Worm (Caenorhabditis elegans) whole organism, L1 larva: ENCODE data around the gene F16B12.6.
A peak's percentile ranks its signal among the peaks of the same experiment; 100 is the strongest.

Experiments
- fkh-10 ChIP-seq: sonication (generic microtip); optimal IDR thresholded peaks from 2 replicates; lab custom pipeline; 2017; ENCODE audit warnings: missing biosample characterization, missing genetic modification reagents, missing genetic modification characterization
- nhr-11 ChIP-seq: fragments of 150-350 bp; optimal IDR thresholded peaks from 2 replicates; lab custom pipeline; 2014; ENCODE audit warnings: missing biosample characterization, missing genetic modification characterization
- nhr-237 ChIP-seq: fragments of 150-350 bp; optimal IDR thresholded peaks from 2 replicates; lab custom pipeline; 2014; ENCODE audit warnings: missing biosample characterization, missing genetic modification characterization
- skn-1 ChIP-seq: fragments of 150-350 bp; optimal IDR thresholded peaks from 2 replicates; lab custom pipeline; 2014; ENCODE audit warnings: missing biosample characterization, missing genetic modification characterization
- snu-23 ChIP-seq: sonication (generic microtip); optimal IDR thresholded peaks from 2 replicates; lab custom pipeline; 2016; ENCODE audit warnings: missing genetic modification characterization, missing compliant biosample characterization
- unc-62 ChIP-seq: fragments of 150-350 bp; optimal IDR thresholded peaks from 2 replicates; lab custom pipeline; 2014; ENCODE audit warnings: missing biosample characterization, missing genetic modification reagents, missing genetic modification characterization
- zip-4 ChIP-seq: fragments of 200-800 bp; sonication (Bioruptor generic); optimal IDR thresholded peaks from 2 replicates; lab custom pipeline; 2018; ENCODE audit warnings: mild to moderate bottlenecking, missing genetic modification characterization, moderate library complexity, missing compliant biosample characterization
- ztf-4 ChIP-seq: fragments of 150-350 bp; optimal IDR thresholded peaks from 2 replicates; lab custom pipeline; 2014; ENCODE audit warnings: missing biosample characterization, missing genetic modification characterization

DNA sequence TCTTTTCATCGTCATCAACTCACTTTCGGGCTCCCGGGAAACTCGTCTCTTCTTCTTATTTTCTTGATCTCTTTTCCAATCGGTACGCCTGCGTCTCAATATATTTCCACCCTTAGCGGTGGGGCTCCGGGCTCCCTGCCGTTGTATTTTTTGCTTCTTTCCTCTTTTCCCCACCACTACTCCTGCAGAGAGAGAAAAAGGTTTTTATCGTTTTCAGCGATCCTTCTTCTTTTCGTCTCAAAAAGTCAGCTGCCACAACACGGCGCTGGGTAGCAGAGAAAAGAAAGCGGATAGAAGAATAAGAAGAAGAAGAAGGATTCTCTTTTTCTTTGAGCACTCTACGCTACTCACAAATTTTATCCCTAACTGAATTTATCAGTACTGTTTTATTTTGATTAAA, 47.3 kb upstream of the F16B12.6 start:
- TF ChIP-seq fkh-10 (GFP tag; lab: Kevin White, UChicago) (no peak), skn-1 (tag; lab: Kevin White, UChicago) (no peak), snu-23 (GFP tag; lab: Kevin White, UChicago) (peak; percentile 45), ztf-4 (tag; lab: Kevin White, UChicago) (no peak), nhr-237 (tag; lab: Kevin White, UChicago) (no peak), zip-4 (GFP tag; lab: Kevin White, UChicago) (no peak), unc-62 (GFP tag; lab: Kevin White, UChicago) (no peak), nhr-11 (tag; lab: Kevin White, UChicago) (no peak)
